Fruit fly (Drosophila melanogaster): ENCODE results near the gene t-cup.

Gene t-cup

DNA sequence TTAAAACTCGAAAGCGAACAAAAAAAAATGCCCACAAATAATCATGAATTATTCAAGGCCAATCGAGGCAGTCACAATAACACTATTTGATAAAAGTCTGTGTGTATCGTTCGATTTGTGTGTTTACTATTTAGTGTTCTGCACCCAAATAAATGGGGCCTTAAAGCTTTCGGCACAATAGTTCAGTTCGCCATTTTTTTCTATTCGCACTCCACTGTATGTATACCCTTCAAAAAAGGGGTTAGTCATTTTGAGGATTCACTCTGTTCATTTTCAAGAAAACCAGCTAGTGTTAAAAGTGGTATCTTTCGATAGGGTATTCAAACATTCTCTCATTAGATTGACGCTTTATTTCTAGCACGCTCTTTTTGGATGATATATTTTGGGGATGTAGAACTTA lies 29.5 kb downstream of the t-cup start (continued):
- TF ChIP-seq pb (GFP tag; optimal IDR thresholded peaks at IDR 0.05): peak; percentile 14
- no peak for TF ChIP-seq psq (GFP tag; optimal IDR thresholded peaks at IDR 0.05)
- TF ChIP-seq dan (GFP tag; IDR thresholded peaks at IDR 0.05): no peak
- TF ChIP-seq prd (optimal IDR thresholded peaks at IDR 0.05): no peak
- peak; percentile 56; the same call in 2 of the 3 replicates for TF ChIP-seq prd (GFP tag; IDR thresholded peaks at IDR 0.05)
- TF ChIP-seq sqz (GFP tag; optimal IDR thresholded peaks at IDR 0.05): peak; percentile 49
- no peak for TF ChIP-seq pita (GFP tag; optimal IDR thresholded peaks at IDR 0.05)
- TF ChIP-seq CG33213 (GFP tag; optimal IDR thresholded peaks at IDR 0.05): peak; percentile 3
- TF ChIP-seq CG7556 (GFP tag; optimal IDR thresholded peaks at IDR 0.05): peak; percentile 30
- peak; percentile 40 for TF ChIP-seq CG17385 (GFP tag; optimal IDR thresholded peaks at IDR 0.05)
- peak; percentile 67 for TF ChIP-seq pho (GFP tag; optimal IDR thresholded peaks at IDR 0.05)
- peak; percentile 47 for TF ChIP-seq CG9727 (GFP tag; optimal IDR thresholded peaks at IDR 0.05)
- TF ChIP-seq Sry-δ (GFP tag; optimal IDR thresholded peaks at IDR 0.05): peak; percentile 6
- TF ChIP-seq slbo (GFP tag; IDR thresholded peaks at IDR 0.05): peak; percentile 88
- 0 out of 3 replicates have a peak, but pooled peaks have one; percentile 24 for TF ChIP-seq so (GFP tag; IDR thresholded peaks at IDR 0.05)
- TF ChIP-seq dpn (GFP tag; optimal IDR thresholded peaks at IDR 0.05): peak; percentile 39 to 52
- TF ChIP-seq CG3163 (GFP tag; optimal IDR thresholded peaks at IDR 0.05): no peak
- no peak for TF ChIP-seq CG10321 (GFP tag; IDR thresholded peaks at IDR 0.05)
- TF ChIP-seq vvl (GFP tag; IDR thresholded peaks at IDR 0.05): peak; percentile 68
- TF ChIP-seq Taf1 (GFP tag; IDR thresholded peaks at IDR 0.05): peak; percentile 39; the same call in 1 of the 2 replicates
- TF ChIP-seq maf-S (GFP tag; optimal IDR thresholded peaks at IDR 0.05): peak; percentile 18
- peak; percentile 33 for TF ChIP-seq vfl (GFP tag; optimal IDR thresholded peaks at IDR 0.05)
- TF ChIP-seq Myb (GFP tag; optimal IDR thresholded peaks at IDR 0.05): peak; percentile 42
- no peak for TF ChIP-seq CG6254 (GFP tag; optimal IDR thresholded peaks at IDR 0.05)
- peak; percentile 25 for TF ChIP-seq CG15011 (GFP tag; optimal IDR thresholded peaks at IDR 0.05)
- TF ChIP-seq Antp (GFP tag; optimal IDR thresholded peaks at IDR 0.05): peak; percentile 48
- no peak for TF ChIP-seq CG14965 (GFP tag; optimal IDR thresholded peaks at IDR 0.05; ENCODE audit: borderline replicate concordance)
- TF ChIP-seq CG3281 (GFP tag; optimal IDR thresholded peaks at IDR 0.05): peak; percentile 68
- TF ChIP-seq CG16779 (GFP tag; IDR thresholded peaks at IDR 0.05): peak; percentile 76
- TF ChIP-seq gcm2 (GFP tag; optimal IDR thresholded peaks at IDR 0.05): no peak
- no peak for TF ChIP-seq CG17186 (GFP tag; optimal IDR thresholded peaks at IDR 0.05)
- TF ChIP-seq NFAT (GFP tag; IDR thresholded peaks at IDR 0.05): peak; percentile 84
- TF ChIP-seq lmd (GFP tag; IDR thresholded peaks at IDR 0.05): peak; percentile 44; the same call in 1 of the 2 replicates
- TF ChIP-seq CG7786 (GFP tag; optimal IDR thresholded peaks at IDR 0.05): peak; percentile 55
- TF ChIP-seq odd (GFP tag; optimal IDR thresholded peaks at IDR 0.05): no peak
- peak; percentile 91 for TF ChIP-seq CG32532 (GFP tag; IDR thresholded peaks at IDR 0.05)
- no peak for TF ChIP-seq Six4 (GFP tag; optimal IDR thresholded peaks at IDR 0.05)
- TF ChIP-seq Hand (GFP tag; optimal IDR thresholded peaks at IDR 0.05): peak; percentile 41
- peak; percentile 80 for TF ChIP-seq zfh2 (GFP tag; optimal IDR thresholded peaks at IDR 0.05)
- TF ChIP-seq dm (GFP tag; optimal IDR thresholded peaks at IDR 0.05): peak; percentile 1
- peak; percentile 74 for TF ChIP-seq her (GFP tag; optimal IDR thresholded peaks at IDR 0.05)
- peak; percentile 41 for TF ChIP-seq BtbVII (GFP tag; optimal IDR thresholded peaks at IDR 0.05)
- TF ChIP-seq CG14667 (GFP tag; IDR thresholded peaks at IDR 0.05): no peak
- TF ChIP-seq CG8089 (GFP tag; optimal IDR thresholded peaks at IDR 0.05): no peak
- TF ChIP-seq zen2 (GFP tag; IDR thresholded peaks at IDR 0.05; ENCODE audit: partially characterized antibody): no peak
- no peak for TF ChIP-seq CG4707 (GFP tag; optimal IDR thresholded peaks at IDR 0.05)
- TF ChIP-seq Nf-YC (tag; optimal IDR thresholded peaks at IDR 0.05): no peak
- TF ChIP-seq nau (GFP tag; optimal IDR thresholded peaks at IDR 0.05): peak; percentile 12
- TF ChIP-seq bab2 (GFP tag; optimal IDR thresholded peaks at IDR 0.05): peak; percentile 60
- TF ChIP-seq Bteb2 (GFP tag; optimal IDR thresholded peaks at IDR 0.05): peak; percentile 13
- peak; percentile 56 for TF ChIP-seq fd3F (GFP tag; optimal IDR thresholded peaks at IDR 0.05)
- TF ChIP-seq Optix (GFP tag; IDR thresholded peaks at IDR 0.05): 0 out of 3 replicates have a peak, but pooled peaks have one; percentile 28
